Worm (Caenorhabditis elegans) whole organism, L3 larva: ENCODE results near the gene C16C10.4.
A peak's percentile ranks its signal among the peaks of the same experiment; 100 is the strongest.

ENCODE experiments used
- R02D3.7 ChIP-seq: fragments of 150-350 bp; optimal IDR thresholded peaks from 2 replicates; lab custom pipeline; 2014; ENCODE audit warnings: missing biosample characterization, missing genetic modification characterization
- aly-2 ChIP-seq: fragments of 150-350 bp; optimal IDR thresholded peaks from 2 replicates; lab custom pipeline; 2014; ENCODE audit warnings: missing biosample characterization, missing genetic modification characterization
- ama-1 ChIP-seq: fragments of 150-350 bp; optimal IDR thresholded peaks from 2 replicates; lab custom pipeline; 2018
- ceh-16 ChIP-seq: sonication (generic microtip); optimal IDR thresholded peaks from 2 replicates; lab custom pipeline; 2017; ENCODE audit warnings: missing biosample characterization, missing genetic modification characterization
- ceh-28 ChIP-seq: fragments of 150-350 bp; optimal IDR thresholded peaks from 2 replicates; lab custom pipeline; 2014; ENCODE audit warnings: missing biosample characterization, missing genetic modification reagents, missing genetic modification characterization
- ceh-82 ChIP-seq: fragments of 150-350 bp; optimal IDR thresholded peaks from 2 replicates; lab custom pipeline; 2014; ENCODE audit warnings: missing biosample characterization, missing genetic modification characterization
- ceh-9 ChIP-seq: sonication (generic microtip); optimal IDR thresholded peaks from 2 replicates; lab custom pipeline; 2018; ENCODE audit warnings: missing biosample characterization, missing genetic modification characterization
- daf-12 ChIP-seq: fragments of 150-350 bp; optimal IDR thresholded peaks from 2 replicates; lab custom pipeline; 2014; ENCODE audit warnings: missing biosample characterization, missing genetic modification reagents, missing genetic modification characterization
- egl-27 ChIP-seq: sonication (generic microtip); optimal IDR thresholded peaks from 4 replicates; lab custom pipeline; 2017; ENCODE audit warnings: missing biosample characterization, missing genetic modification reagents, missing genetic modification characterization
- egl-5 ChIP-seq: fragments of 150-350 bp; optimal IDR thresholded peaks from 2 replicates; lab custom pipeline; 2017; ENCODE audit warnings: missing biosample characterization, missing genetic modification reagents, missing genetic modification characterization, inconsistent platforms
- elt-1 ChIP-seq: fragments of 150-350 bp; optimal IDR thresholded peaks from 2 replicates; lab custom pipeline; 2014; ENCODE audit warnings: missing biosample characterization, missing genetic modification characterization
- elt-2 ChIP-seq: sonication (generic microtip); optimal IDR thresholded peaks from 2 replicates; lab custom pipeline; 2016; ENCODE audit warnings: missing genetic modification reagents, mild to moderate bottlenecking, missing genetic modification characterization, missing compliant biosample characterization
- elt-3 ChIP-seq, 3 experiments: fragments of 150-350 bp in 1 of 3; sonication (generic microtip) in 2 of 3; optimal IDR thresholded peaks; 2 replicates in 2 of 3; 4 replicates in 1 of 3; lab custom pipeline; 2014 to 2017; ENCODE audit warnings: missing biosample characterization in 3 of 3, missing genetic modification characterization in 3 of 3
- eor-1 ChIP-seq, 2 experiments: fragments of 150-350 bp; optimal IDR thresholded peaks; 2 replicates each; lab custom pipeline; 2014 to 2018; ENCODE audit warnings: missing biosample characterization in 2 of 2, missing genetic modification characterization in 2 of 2
- fkh-10 ChIP-seq: sonication (generic microtip); optimal IDR thresholded peaks from 2 replicates; lab custom pipeline; 2017; ENCODE audit warnings: missing biosample characterization, missing genetic modification reagents, missing genetic modification characterization
- fkh-2 ChIP-seq: fragments of 150-350 bp; optimal IDR thresholded peaks from 2 replicates; lab custom pipeline; 2014; ENCODE audit warnings: missing biosample characterization, missing genetic modification reagents, missing genetic modification characterization
- hmg-11 ChIP-seq: sonication (generic microtip); optimal IDR thresholded peaks from 2 replicates; lab custom pipeline; 2016; ENCODE audit warnings: missing genetic modification characterization, missing compliant biosample characterization
- jun-1 ChIP-seq: fragments of 150-350 bp; optimal IDR thresholded peaks from 2 replicates; lab custom pipeline; 2014; ENCODE audit warnings: missing biosample characterization, missing genetic modification reagents, missing genetic modification characterization
- lin-15B ChIP-seq: fragments of 150-350 bp; optimal IDR thresholded peaks from 2 replicates; lab custom pipeline; 2014; ENCODE audit warnings: missing biosample characterization, missing genetic modification characterization
- lin-39 ChIP-seq: fragments of 150-350 bp; optimal IDR thresholded peaks from 2 replicates; lab custom pipeline; 2018; ENCODE audit warnings: missing biosample characterization, missing genetic modification reagents, missing genetic modification characterization
- lsy-12 ChIP-seq: sonication (generic microtip); optimal IDR thresholded peaks from 2 replicates; lab custom pipeline; 2016; ENCODE audit warnings: mild to moderate bottlenecking, missing genetic modification characterization, missing compliant biosample characterization
- mdl-1 ChIP-seq: fragments of 150-350 bp; optimal IDR thresholded peaks from 2 replicates; lab custom pipeline; 2014; ENCODE audit warnings: missing biosample characterization, missing genetic modification characterization
- mml-1 ChIP-seq: fragments of 150-350 bp; sonication (generic microtip); optimal IDR thresholded peaks from 3 replicates; lab custom pipeline; 2014; ENCODE audit warnings: missing biosample characterization, missing genetic modification characterization
- nfya-1 ChIP-seq: sonication (generic microtip); optimal IDR thresholded peaks from 2 replicates; lab custom pipeline; 2017; ENCODE audit warnings: missing genetic modification characterization, mild to moderate bottlenecking, missing compliant biosample characterization, antibody characterized with exemption, moderate library complexity; ENCODE audit not compliant: insufficient read depth
- nhr-23 ChIP-seq: fragments of 150-350 bp; optimal IDR thresholded peaks from 2 replicates; lab custom pipeline; 2014; ENCODE audit warnings: missing biosample characterization, missing genetic modification reagents, missing genetic modification characterization
- nhr-237 ChIP-seq: fragments of 150-350 bp; optimal IDR thresholded peaks from 2 replicates; lab custom pipeline; 2014; ENCODE audit warnings: missing biosample characterization, missing genetic modification characterization
- nhr-25 ChIP-seq: sonication (generic microtip); optimal IDR thresholded peaks from 2 replicates; lab custom pipeline; 2017; ENCODE audit warnings: missing biosample characterization, missing genetic modification characterization
- nhr-28 ChIP-seq: fragments of 150-350 bp; optimal IDR thresholded peaks from 2 replicates; lab custom pipeline; 2014; ENCODE audit warnings: missing biosample characterization, missing genetic modification characterization
- nhr-43 ChIP-seq: sonication (generic microtip); optimal IDR thresholded peaks from 2 replicates; lab custom pipeline; 2016; ENCODE audit warnings: mild to moderate bottlenecking, missing genetic modification characterization, missing compliant biosample characterization; ENCODE audit not compliant: poor library complexity, severe bottlenecking
- nhr-76 ChIP-seq: fragments of 150-350 bp; sonication (generic microtip); optimal IDR thresholded peaks from 5 replicates; lab custom pipeline; 2014; ENCODE audit warnings: missing biosample characterization, missing genetic modification characterization
- nhr-77 ChIP-seq: fragments of 150-350 bp; optimal IDR thresholded peaks from 2 replicates; lab custom pipeline; 2014; ENCODE audit warnings: missing biosample characterization, missing genetic modification characterization
- pha-4 ChIP-seq: fragments of 150-350 bp; optimal IDR thresholded peaks from 2 replicates; lab custom pipeline; 2014; ENCODE audit warnings: missing biosample characterization, missing genetic modification reagents, missing genetic modification characterization
- pqm-1 ChIP-seq: fragments of 150-350 bp; optimal IDR thresholded peaks from 2 replicates; lab custom pipeline; 2017; ENCODE audit warnings: missing biosample characterization, missing genetic modification characterization, inconsistent platforms
- snpc-4 ChIP-seq: fragments of 150-350 bp; optimal IDR thresholded peaks from 2 replicates; lab custom pipeline; 2014; ENCODE audit warnings: missing biosample characterization, missing genetic modification characterization
- tbx-2 ChIP-seq: sonication (generic microtip); optimal IDR thresholded peaks from 2 replicates; lab custom pipeline; 2016; ENCODE audit warnings: mild to moderate bottlenecking, missing genetic modification characterization, missing compliant biosample characterization
- unc-39 ChIP-seq: sonication (generic microtip); optimal IDR thresholded peaks from 4 replicates; lab custom pipeline; 2017; ENCODE audit warnings: missing biosample characterization, missing genetic modification characterization
- zag-1 ChIP-seq: fragments of 150-350 bp; optimal IDR thresholded peaks from 2 replicates; lab custom pipeline; 2014; ENCODE audit warnings: missing biosample characterization, missing genetic modification characterization
- ztf-4 ChIP-seq: fragments of 150-350 bp; optimal IDR thresholded peaks from 2 replicates; lab custom pipeline; 2014; ENCODE audit warnings: missing biosample characterization, missing genetic modification characterization

C16C10.4 gene

ce11 chrIII:4186751-4187309 lies 15.7 kb downstream of the C16C10.4 start, which contains the start of gene lars-1:
Gene lars-1, minus strand, starts transcription at chrIII:4186801.
- TF ChIP-seq snpc-4 (tag; lab: Kevin White, UChicago), result no peak
- no peak for TF ChIP-seq unc-39
- TF ChIP-seq ceh-28 (tag; lab: Kevin White, UChicago), result peak; percentile 49
- TF ChIP-seq lin-15B, result peak; percentile 49
- peak; percentile 17 for TF ChIP-seq hmg-11
- no peak for TF ChIP-seq nhr-76 (tag; lab: Kevin White, UChicago)
- peak; percentile 22 for TF ChIP-seq nfya-1

ce11 chrIII:4187845-4188244 lies 16.7 kb downstream of the C16C10.4 start, which contains the start of gene R74.2:
Gene R74.2, plus strand, starts transcription at chrIII:4188160.
- TF ChIP-seq nhr-25 (tag; lab: Kevin White, UChicago) (peak; percentile 71), nhr-237 (tag; lab: Kevin White, UChicago) (no peak), lin-15B (no peak), elt-3 (tag; optimal IDR thresholded peaks at IDR 0.05; lab: Kevin White, UChicago) (peak in 1 of 3 experiments; percentile 17), nfya-1 (peak; percentile 13), egl-5 (no peak), nhr-43 (tag; lab: Kevin White, UChicago) (peak; percentile 20)

- TF ChIP-seq ceh-28 (tag; lab: Kevin White, UChicago) (no peak), fkh-10 (no peak), ceh-16 (no peak), elt-2 (tag; lab: Kevin White, UChicago) (no peak), zag-1 (tag; lab: Kevin White, UChicago) (no peak), ceh-82 (tag; lab: Kevin White, UChicago) (no peak), egl-5 (no peak), nhr-43 (tag; lab: Kevin White, UChicago) (peak; percentile 10), tbx-2 (tag; lab: Kevin White, UChicago) (no peak), nhr-23 (tag; lab: Kevin White, UChicago) (peak; percentile 4)
Measured at ce11 chrIII:4189602-4190001, 18.5 kb downstream of the C16C10.4 start.

- TF ChIP-seq nhr-25 (tag; lab: Kevin White, UChicago), result no peak
- no peak for TF ChIP-seq ceh-9 (tag; lab: Kevin White, UChicago)
- TF ChIP-seq daf-12 (tag; lab: Kevin White, UChicago), result no peak
Measured at ce11 chrIII:4190241-4190640, 19.1 kb downstream of the C16C10.4 start, which contains the start of gene spp-28. Gene spp-28, minus strand, starts transcription at chrIII:4190341.

- TF ChIP-seq elt-3 (tag; optimal IDR thresholded peaks at IDR 0.05; lab: Kevin White, UChicago) (no peak), lin-15B (peak; percentile 40), jun-1 (tag; lab: Kevin White, UChicago) (peak; percentile 56), fkh-10 (no peak), R02D3.7 (tag; lab: Kevin White, UChicago) (no peak), hmg-11 (peak; percentile 43), pha-4 (tag; lab: Kevin White, UChicago) (peak; percentile 88), snpc-4 (tag; lab: Kevin White, UChicago) (peak; percentile 9), pqm-1 (peak; percentile 30), nfya-1 (peak; percentile 69), ceh-28 (tag; lab: Kevin White, UChicago) (peak; percentile 4), lin-39 (tag; lab: Kevin White, UChicago) (peak; percentile 33), nhr-25 (tag; lab: Kevin White, UChicago) (peak; percentile 8), mml-1 (no peak)
Measured at ce11 chrIII:4191091-4191638, 20.0 kb downstream of the C16C10.4 start, which contains the start of gene dnj-16. Gene dnj-16, plus strand, starts transcription at chrIII:4191141.

- no peak for TF ChIP-seq elt-1
- TF ChIP-seq ceh-9 (tag; lab: Kevin White, UChicago), result no peak
- TF ChIP-seq ama-1 (lab: Kevin White, UChicago), result peak; percentile 88
- no peak for TF ChIP-seq nhr-237 (tag; lab: Kevin White, UChicago)
- TF ChIP-seq nhr-77 (tag; lab: Kevin White, UChicago), result no peak
- TF ChIP-seq nfya-1, result peak; percentile 94
- TF ChIP-seq eor-1 (tag; optimal IDR thresholded peaks at IDR 0.05; lab: Kevin White, UChicago), result no peak
- TF ChIP-seq hmg-11, result peak; percentile 80
- TF ChIP-seq aly-2, result no peak
- TF ChIP-seq ceh-82 (tag; lab: Kevin White, UChicago), result peak; percentile 45
- peak; percentile 89 for TF ChIP-seq nhr-23 (tag; lab: Kevin White, UChicago)
- no peak for TF ChIP-seq ztf-4 (tag; lab: Kevin White, UChicago)
- TF ChIP-seq egl-27 (tag; lab: Kevin White, UChicago), result peak; percentile 86
- peak; percentile 95 for TF ChIP-seq pha-4 (tag; lab: Kevin White, UChicago)
- no peak for TF ChIP-seq ceh-16
- TF ChIP-seq unc-39, result no peak
- TF ChIP-seq mdl-1, result peak; percentile 55
- TF ChIP-seq nhr-76 (tag; lab: Kevin White, UChicago), result no peak
- TF ChIP-seq nhr-28, result no peak
- TF ChIP-seq daf-12 (tag; lab: Kevin White, UChicago), result no peak
- peak in 2 of 3 experiments; percentile 35 to 41 for TF ChIP-seq elt-3 (tag; optimal IDR thresholded peaks at IDR 0.05; lab: Kevin White, UChicago)
- TF ChIP-seq fkh-2 (tag; lab: Kevin White, UChicago), result no peak
- TF ChIP-seq zag-1 (tag; lab: Kevin White, UChicago), result no peak
- peak; percentile 66 for TF ChIP-seq fkh-10
- TF ChIP-seq lsy-12 (tag; lab: Kevin White, UChicago), result peak; percentile 81
Measured at ce11 chrIII:4193659-4194103, 22.5 kb downstream of the C16C10.4 start, which contains the start of gene xbp-1. Gene xbp-1, plus strand, starts transcription at chrIII:4193809.
